Fruit fly (Drosophila melanogaster): Measurements from ENCODE around the gene CG5194.
A peak's percentile ranks its signal among the peaks of the same experiment; 100 is the strongest.

The CG5194 gene

dm6 chr3L:9042200-9042988, 32.8 kb upstream of the CG5194 start (continued):
- TF ChIP-seq CG1792 (GFP tag; optimal IDR thresholded peaks at IDR 0.05), result no peak
- no peak for TF ChIP-seq CG32772 (GFP tag; IDR thresholded peaks at IDR 0.05)
- TF ChIP-seq amos (GFP tag; IDR thresholded peaks at IDR 0.05; ENCODE audit: partially characterized antibody), result no peak
- no peak for TF ChIP-seq kay (GFP tag; optimal IDR thresholded peaks at IDR 0.05)
- TF ChIP-seq CG18764 (GFP tag; optimal IDR thresholded peaks at IDR 0.05), result no peak
- no peak for TF ChIP-seq scrt (GFP tag; optimal IDR thresholded peaks at IDR 0.05)
- TF ChIP-seq cg (GFP tag; optimal IDR thresholded peaks at IDR 0.05), result no peak
- TF ChIP-seq NC2β (GFP tag; optimal IDR thresholded peaks at IDR 0.05), result no peak
- no peak for TF ChIP-seq CG43689 (GFP tag; IDR thresholded peaks at IDR 0.05)
- no peak for TF ChIP-seq CG14860 (GFP tag; IDR thresholded peaks at IDR 0.05; ENCODE audit: partially characterized antibody)
- TF ChIP-seq Hey (tag; optimal IDR thresholded peaks at IDR 0.05), result no peak
- TF ChIP-seq E2f2 (GFP tag; IDR thresholded peaks at IDR 0.05), result no peak
- no peak for TF ChIP-seq crol (GFP tag; IDR thresholded peaks at IDR 0.05)
- TF ChIP-seq eve (GFP tag; optimal IDR thresholded peaks at IDR 0.05), result no peak
- no peak for TF ChIP-seq CG13894 (tag; optimal IDR thresholded peaks at IDR 0.05)
- no peak for TF ChIP-seq CG4282 (GFP tag; optimal IDR thresholded peaks at IDR 0.05)
- TF ChIP-seq pzg (GFP tag; optimal IDR thresholded peaks at IDR 0.05), result no peak
- no peak for TF ChIP-seq Scr (GFP tag; IDR thresholded peaks at IDR 0.05; ENCODE audit: partially characterized antibody)
- TF ChIP-seq CG7963 (GFP tag; IDR thresholded peaks at IDR 0.05; ENCODE audit: partially characterized antibody), result no peak
- TF ChIP-seq en (GFP tag; optimal IDR thresholded peaks at IDR 0.05), result no peak
- TF ChIP-seq tio (GFP tag; optimal IDR thresholded peaks at IDR 0.05), result no peak
- TF ChIP-seq z (GFP tag; IDR thresholded peaks at IDR 0.05), result no peak
- TF ChIP-seq grn (GFP tag; optimal IDR thresholded peaks at IDR 0.05), result no peak
- no peak for TF ChIP-seq Sry-β (GFP tag; optimal IDR thresholded peaks at IDR 0.05)
- no peak for TF ChIP-seq CG12104 (GFP tag; optimal IDR thresholded peaks at IDR 0.05)
- TF ChIP-seq otp (GFP tag; IDR thresholded peaks at IDR 0.05), result 0 out of 3 replicates have a peak, but pooled peaks have one; percentile 13
- no peak for TF ChIP-seq hb (GFP tag; IDR thresholded peaks at IDR 0.05; ENCODE audit: partially characterized antibody)
- no peak for TF ChIP-seq Tbp (GFP tag; optimal IDR thresholded peaks at IDR 0.05)
- no peak for TF ChIP-seq CG12219 (GFP tag; optimal IDR thresholded peaks at IDR 0.05)
- TF ChIP-seq yki (optimal IDR thresholded peaks at IDR 0.05), result no peak
- no peak for TF ChIP-seq ssp (GFP tag; IDR thresholded peaks at IDR 0.05)
- no peak for TF ChIP-seq zfh2 (GFP tag; optimal IDR thresholded peaks at IDR 0.05)
- TF ChIP-seq Neu2 (GFP tag; optimal IDR thresholded peaks at IDR 0.05; ENCODE audit: borderline replicate concordance), result no peak
- no peak for TF ChIP-seq stwl (tag; optimal IDR thresholded peaks at IDR 0.05)
- TF ChIP-seq CG17568 (GFP tag; optimal IDR thresholded peaks at IDR 0.05), result no peak
- peak; percentile 45; the same call in 1 of the 3 replicates for TF ChIP-seq croc (GFP tag; conservative IDR thresholded peaks at IDR 0.05)
- peak; percentile 48 for TF ChIP-seq pros (GFP tag; optimal IDR thresholded peaks at IDR 0.05)
- no peak for TF ChIP-seq Doc2 (GFP tag; IDR thresholded peaks at IDR 0.05)
- TF ChIP-seq NFAT (GFP tag; IDR thresholded peaks at IDR 0.05), result no peak
- TF ChIP-seq Bdp1 (GFP tag; optimal IDR thresholded peaks at IDR 0.05), result no peak
- TF ChIP-seq Lpt (GFP tag; optimal IDR thresholded peaks at IDR 0.05), result no peak
- TF ChIP-seq seq (GFP tag; IDR thresholded peaks at IDR 0.05), result no peak
- TF ChIP-seq exex (tag; optimal IDR thresholded peaks at IDR 0.05), result no peak
- no peak for TF ChIP-seq salm (tag; optimal IDR thresholded peaks at IDR 0.05)
- TF ChIP-seq Dad (GFP tag; optimal IDR thresholded peaks at IDR 0.05), result no peak
- TF ChIP-seq CG10565 (GFP tag; optimal IDR thresholded peaks at IDR 0.05), result no peak
- no peak for TF ChIP-seq CG11093 (GFP tag; IDR thresholded peaks at IDR 0.05)
- no peak for TF ChIP-seq CG11456 (GFP tag; IDR thresholded peaks at IDR 0.05)
- TF ChIP-seq shn (GFP tag; optimal IDR thresholded peaks at IDR 0.05), result no peak
- peak; percentile 64 for TF ChIP-seq dmrt99B (tag; optimal IDR thresholded peaks at IDR 0.05)
- no peak for TF ChIP-seq CG12155 (GFP tag; optimal IDR thresholded peaks at IDR 0.05)

Measured in whole organism, embryonic.